Worm (Caenorhabditis elegans): Measurements from ENCODE around the gene C31H2.14.
A peak's percentile ranks its signal among the peaks of the same experiment; 100 is the strongest.

Gene C31H2.14

DNA sequence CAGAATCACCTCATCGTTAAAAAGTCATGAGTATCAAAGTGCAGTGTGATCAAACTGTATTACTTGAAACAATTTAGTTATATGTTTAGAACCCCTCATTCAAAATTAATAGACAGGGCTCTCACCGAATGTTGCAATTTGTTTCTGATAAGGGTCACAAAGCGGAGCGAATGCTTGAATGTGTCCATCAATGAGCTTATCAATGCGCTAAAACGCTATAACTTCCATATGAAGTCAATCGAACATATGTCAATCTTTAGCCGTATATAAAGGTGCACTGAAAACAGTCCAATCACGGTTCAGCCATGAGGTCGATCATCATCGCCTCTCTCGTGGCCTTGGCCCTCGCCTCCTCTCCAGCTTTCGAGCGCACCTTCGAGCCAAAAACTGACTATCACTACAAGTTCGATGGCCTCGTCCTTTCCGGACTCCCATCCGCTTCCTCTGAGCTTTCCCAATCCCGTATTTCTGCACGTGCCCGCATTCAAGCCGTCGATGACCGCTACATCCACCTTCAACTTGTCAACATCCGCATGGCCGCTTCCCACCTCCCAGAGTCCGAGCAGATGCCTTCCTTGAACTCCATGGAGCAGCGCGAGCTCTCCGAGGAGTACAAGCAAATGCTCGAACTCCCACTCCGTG, 47.2 kb upstream of the C31H2.14 start, which contains the start of gene vit-2 (continued):
- 0 out of 2 replicates have a peak, but pooled peaks have one; percentile 24 for TF ChIP-seq pha-4 (GFP tag; IDR thresholded peaks at IDR 0.05)
- TF ChIP-seq pha-4 (tag; optimal IDR thresholded peaks at IDR 0.05) = no peak
- TF ChIP-seq daf-12 (tag; optimal IDR thresholded peaks at IDR 0.05) = no peak
- no peak for TF ChIP-seq F49E8.2 (tag; optimal IDR thresholded peaks at IDR 0.05; ENCODE audit: borderline replicate concordance)
- TF ChIP-seq nhr-48 (tag; optimal IDR thresholded peaks at IDR 0.05) = no peak
- no peak for TF ChIP-seq fkh-10 (GFP tag; optimal IDR thresholded peaks at IDR 0.05)
- no peak for TF ChIP-seq dpl-1 (GFP tag; optimal IDR thresholded peaks at IDR 0.05)
- no peak for TF ChIP-seq lin-15B (tag; optimal IDR thresholded peaks at IDR 0.05)
- no peak for TF ChIP-seq hmg-1.1 (GFP tag; IDR thresholded peaks at IDR 0.05)
- TF ChIP-seq ZK546.5 (tag; optimal IDR thresholded peaks at IDR 0.05) = no peak
- TF ChIP-seq ceh-44 (GFP tag; IDR thresholded peaks at IDR 0.05) = no peak
- no peak for TF ChIP-seq nhr-25 (tag; optimal IDR thresholded peaks at IDR 0.05; ENCODE audit: borderline replicate concordance, insufficient read depth)
- no peak for TF ChIP-seq ceh-82 (tag; optimal IDR thresholded peaks at IDR 0.05)
- TF ChIP-seq aly-2 (tag; optimal IDR thresholded peaks at IDR 0.05) = no peak
- no peak for TF ChIP-seq nhr-42 (GFP tag; IDR thresholded peaks at IDR 0.05)
- peak; percentile 66 for TF ChIP-seq dve-1 (tag; optimal IDR thresholded peaks at IDR 0.05; ENCODE audit: insufficient read depth)
- TF ChIP-seq mxl-3 (GFP tag; optimal IDR thresholded peaks at IDR 0.05) = no peak
- TF ChIP-seq madf-5 (GFP tag; IDR thresholded peaks at IDR 0.05) = 0 out of 4 replicates have a peak, but pooled peaks of 1 of the 2 experiments have one; percentile 38
- no peak for TF ChIP-seq F26F4.8 (GFP tag; conservative IDR thresholded peaks at IDR 0.05)
- TF ChIP-seq lsy-2 (tag; optimal IDR thresholded peaks at IDR 0.05) = no peak
- TF ChIP-seq lin-29 (GFP tag; IDR thresholded peaks at IDR 0.05) = no peak
- TF ChIP-seq pqm-1 (tag; optimal IDR thresholded peaks at IDR 0.05) = no peak
- peak; percentile 91 for TF ChIP-seq set-16 (GFP tag; IDR thresholded peaks at IDR 0.05)
- TF ChIP-seq mdt-29 (GFP tag; IDR thresholded peaks at IDR 0.05) = peak; percentile 81
- no peak for TF ChIP-seq F44E2.7 (GFP tag; IDR thresholded peaks at IDR 0.05)
- TF ChIP-seq lin-38 (GFP tag; IDR thresholded peaks at IDR 0.05) = no peak
- TF ChIP-seq rbr-2 (tag; optimal IDR thresholded peaks at IDR 0.05) = no peak
- TF ChIP-seq ama-1 (optimal IDR thresholded peaks at IDR 0.05) = no peak
- no peak for TF ChIP-seq vab-7 (GFP tag; IDR thresholded peaks at IDR 0.05)
- TF ChIP-seq php-3 (GFP tag; IDR thresholded peaks at IDR 0.05) = peak; percentile 50; the same call in 1 of the 2 replicates
- TF ChIP-seq lim-7 (GFP tag; IDR thresholded peaks at IDR 0.05) = no peak
- peak; percentile 38; the same call in 1 of the 2 replicates for TF ChIP-seq snpc-1.2 (GFP tag; IDR thresholded peaks at IDR 0.05)
- TF ChIP-seq duxl-1 (tag; optimal IDR thresholded peaks at IDR 0.05; ENCODE audit: poor library complexity) = no peak
- no peak for TF ChIP-seq nhr-10 (tag; optimal IDR thresholded peaks at IDR 0.05)
- no peak for TF ChIP-seq sdz-12 (GFP tag; optimal IDR thresholded peaks at IDR 0.05)
- TF ChIP-seq ztf-11 (tag; optimal IDR thresholded peaks at IDR 0.05) = no peak
- no peak for TF ChIP-seq skn-1 (tag; optimal IDR thresholded peaks at IDR 0.05)
- TF ChIP-seq lir-3 (tag; optimal IDR thresholded peaks at IDR 0.05) = no peak
- no peak for TF ChIP-seq nhr-28 (tag; optimal IDR thresholded peaks at IDR 0.05)
- TF ChIP-seq Y105C5A.15 (GFP tag; IDR thresholded peaks at IDR 0.05) = no peak
- TF ChIP-seq spr-3 (GFP tag; optimal IDR thresholded peaks at IDR 0.05) = no peak
- peak; percentile 26; the same call in 1 of the 2 replicates for TF ChIP-seq madf-9 (GFP tag; conservative IDR thresholded peaks at IDR 0.05)
- TF ChIP-seq daf-8 (GFP tag; IDR thresholded peaks at IDR 0.05) = no peak
- no peak for TF ChIP-seq jun-1 (tag; optimal IDR thresholded peaks at IDR 0.05)
- peak; percentile 63; the same call in 1 of the 2 replicates for TF ChIP-seq mxl-2 (GFP tag; conservative IDR thresholded peaks at IDR 0.05)
- TF ChIP-seq nhr-41 (GFP tag; IDR thresholded peaks at IDR 0.05) = no peak
- no peak for TF ChIP-seq zag-1 (tag; optimal IDR thresholded peaks at IDR 0.05)
- no peak for TF ChIP-seq mes-2 (tag; optimal IDR thresholded peaks at IDR 0.05; ENCODE audit: poor library complexity, severe bottlenecking)
- TF ChIP-seq nhr-76 (tag; optimal IDR thresholded peaks at IDR 0.05) = no peak
- no peak for TF ChIP-seq unc-130 (GFP tag; optimal IDR thresholded peaks at IDR 0.05)
- TF ChIP-seq ceh-62 (tag; optimal IDR thresholded peaks at IDR 0.05) = no peak
